Worm (Caenorhabditis elegans): ENCODE data around the gene srt-69.

The srt-69 gene

DNA sequence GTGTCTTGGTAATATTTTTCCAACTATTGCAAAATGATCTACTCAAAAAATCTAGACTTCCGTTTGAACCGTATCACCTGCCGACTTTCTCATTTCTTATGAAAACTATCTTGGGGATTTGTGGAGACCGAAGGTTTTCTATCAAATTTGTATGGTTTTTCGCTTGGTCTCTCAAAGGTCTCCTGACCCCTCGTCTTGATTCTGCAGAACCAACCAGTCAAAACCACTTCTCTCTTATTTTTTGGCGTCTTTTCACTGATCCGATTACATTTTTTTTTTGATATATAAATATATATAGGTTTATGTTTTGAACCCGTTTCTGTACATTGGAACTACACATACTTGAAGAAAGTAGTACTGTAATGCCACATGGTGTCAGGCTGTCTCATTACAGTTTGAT, 39.8 kb downstream of the srt-69 start:
- TF ChIP-seq him-1 (tag; optimal IDR thresholded peaks at IDR 0.05), result no peak
- no peak for TF ChIP-seq W03F9.2 (tag; optimal IDR thresholded peaks at IDR 0.05)
- no peak for TF ChIP-seq dao-5 (tag; optimal IDR thresholded peaks at IDR 0.05)

DNA sequence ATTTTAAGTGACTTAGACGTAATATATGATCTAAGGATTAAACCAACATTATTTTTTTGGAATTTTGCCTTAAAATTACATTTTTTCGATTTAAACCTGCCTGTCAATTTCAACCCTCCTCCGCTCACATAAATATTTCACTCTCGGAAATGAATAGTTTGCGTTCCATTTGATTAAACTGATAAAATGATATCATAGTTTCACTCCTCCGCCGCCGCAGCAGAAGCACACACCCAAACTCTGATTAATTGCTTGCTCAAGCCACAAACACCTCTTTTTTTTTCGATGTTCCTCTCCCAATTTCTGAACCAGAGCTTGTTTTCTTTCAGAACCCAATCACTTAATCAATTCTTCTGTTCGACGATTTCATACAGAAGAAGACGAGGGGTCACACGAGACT, 42.4 kb downstream of the srt-69 start, which contains the start of gene Y49G5B.1:
Y49G5B.1 (plus strand) TSS at position 324 of the 400 bp plus-strand sequence.
- TF ChIP-seq him-1 (tag; optimal IDR thresholded peaks at IDR 0.05), result no peak
- no peak for TF ChIP-seq dao-5 (tag; optimal IDR thresholded peaks at IDR 0.05)
- no peak for TF ChIP-seq W03F9.2 (tag; optimal IDR thresholded peaks at IDR 0.05)
